Fruit fly (Drosophila melanogaster): Measurements from ENCODE around the gene D19B.

Gene D19B

dm6 chr3L:6184884-6185438 is at the start of gene D19B, which contains the start of gene CG43293 (continued):
- TF ChIP-seq MTF-1 (GFP tag; optimal IDR thresholded peaks at IDR 0.05; ENCODE audit: borderline replicate concordance) (peak; percentile 82), nerfin-2 (GFP tag; IDR thresholded peaks at IDR 0.05; ENCODE audit: partially characterized antibody) (peak; percentile 77), ttk (GFP tag; IDR thresholded peaks at IDR 0.05) (peak; percentile 67), usp (GFP tag; optimal IDR thresholded peaks at IDR 0.05) (no peak), her (GFP tag; optimal IDR thresholded peaks at IDR 0.05) (peak; percentile 88), Side (GFP tag; optimal IDR thresholded peaks at IDR 0.05) (peak; percentile 77), caup (GFP tag; optimal IDR thresholded peaks at IDR 0.05; ENCODE audit: severe bottlenecking) (peak; percentile 88), CG4360 (GFP tag; IDR thresholded peaks at IDR 0.05) (peak; percentile 58; the same call in 1 of the 2 replicates), CG10274 (GFP tag; optimal IDR thresholded peaks at IDR 0.05) (peak; percentile 80), dati (GFP tag; IDR thresholded peaks at IDR 0.05) (peak; percentile 57; the same call in 1 of the 2 replicates), chn (GFP tag; optimal IDR thresholded peaks at IDR 0.05) (peak; percentile 96), CG12769 (tag; optimal IDR thresholded peaks at IDR 0.05) (no peak), CG18476 (GFP tag; optimal IDR thresholded peaks at IDR 0.05) (peak; percentile 74), CG6272 (GFP tag; IDR thresholded peaks at IDR 0.05) (peak; percentile 81), shn (GFP tag; optimal IDR thresholded peaks at IDR 0.05) (peak; percentile 85), CG8089 (GFP tag; optimal IDR thresholded peaks at IDR 0.05) (peak; percentile 66), gfzf (GFP tag; optimal IDR thresholded peaks at IDR 0.05) (peak; percentile 21), CG9609 (GFP tag; optimal IDR thresholded peaks at IDR 0.05) (peak; percentile 87), ewg (GFP tag; optimal IDR thresholded peaks at IDR 0.05) (peak; percentile 90), dm (GFP tag; optimal IDR thresholded peaks at IDR 0.05) (peak; percentile 91), gt (GFP tag; IDR thresholded peaks at IDR 0.05) (no peak), Eip74EF (GFP tag; optimal IDR thresholded peaks at IDR 0.05) (no peak), cato (GFP tag; optimal IDR thresholded peaks at IDR 0.05; ENCODE audit: borderline replicate concordance) (peak; percentile 80), CG17359 (tag; optimal IDR thresholded peaks at IDR 0.05) (peak; percentile 92), CG15514 (GFP tag; optimal IDR thresholded peaks at IDR 0.05) (peak; percentile 85), aop (GFP tag; IDR thresholded peaks at IDR 0.05) (peak; percentile 77), emc (GFP tag; optimal IDR thresholded peaks at IDR 0.05) (peak; percentile 31), CG3407 (GFP tag; optimal IDR thresholded peaks at IDR 0.05) (peak; percentile 65), Optix (GFP tag; IDR thresholded peaks at IDR 0.05) (peak; percentile 93), Nf-YA (GFP tag; IDR thresholded peaks at IDR 0.05) (peak; percentile 70), croc (GFP tag; conservative IDR thresholded peaks at IDR 0.05) (peak; percentile 61; the same call in 2 of the 3 replicates), Atf3 (GFP tag; optimal IDR thresholded peaks at IDR 0.05) (peak; percentile 77), BEAF-32 (GFP tag; optimal IDR thresholded peaks at IDR 0.05) (peak; percentile 43), ara (GFP tag; IDR thresholded peaks at IDR 0.05) (peak; percentile 88), CG7271 (tag; optimal IDR thresholded peaks at IDR 0.05) (no peak), GATAe (GFP tag; conservative IDR thresholded peaks at IDR 0.05) (no peak; the same call in 1 of the 2 replicates), Hey (tag; optimal IDR thresholded peaks at IDR 0.05) (peak; percentile 23), exex (tag; optimal IDR thresholded peaks at IDR 0.05) (no peak), HLH4C (GFP tag; IDR thresholded peaks at IDR 0.05; ENCODE audit: partially characterized antibody) (peak; percentile 43; the same call in 1 of the 3 replicates), kni (GFP tag; optimal IDR thresholded peaks at IDR 0.05) (no peak), MBD-R2 (GFP tag; IDR thresholded peaks at IDR 0.05) (peak; percentile 98), pros (GFP tag; optimal IDR thresholded peaks at IDR 0.05) (no peak), Lim3 (GFP tag; IDR thresholded peaks at IDR 0.05) (peak; percentile 69), hb (GFP tag; IDR thresholded peaks at IDR 0.05; ENCODE audit: partially characterized antibody) (no peak), CG3281 (GFP tag; optimal IDR thresholded peaks at IDR 0.05) (peak; percentile 85), vfl (GFP tag; optimal IDR thresholded peaks at IDR 0.05) (peak; percentile 87), dmrt11E (tag; optimal IDR thresholded peaks at IDR 0.05) (peak; percentile 78), ssp (GFP tag; IDR thresholded peaks at IDR 0.05) (peak; percentile 60), CG4820 (GFP tag; optimal IDR thresholded peaks at IDR 0.05) (peak; percentile 69)

Measured in whole organism, embryonic.